Fruit fly (Drosophila melanogaster): Measurements from ENCODE around the gene Diap1.

Diap1 gene

DNA sequence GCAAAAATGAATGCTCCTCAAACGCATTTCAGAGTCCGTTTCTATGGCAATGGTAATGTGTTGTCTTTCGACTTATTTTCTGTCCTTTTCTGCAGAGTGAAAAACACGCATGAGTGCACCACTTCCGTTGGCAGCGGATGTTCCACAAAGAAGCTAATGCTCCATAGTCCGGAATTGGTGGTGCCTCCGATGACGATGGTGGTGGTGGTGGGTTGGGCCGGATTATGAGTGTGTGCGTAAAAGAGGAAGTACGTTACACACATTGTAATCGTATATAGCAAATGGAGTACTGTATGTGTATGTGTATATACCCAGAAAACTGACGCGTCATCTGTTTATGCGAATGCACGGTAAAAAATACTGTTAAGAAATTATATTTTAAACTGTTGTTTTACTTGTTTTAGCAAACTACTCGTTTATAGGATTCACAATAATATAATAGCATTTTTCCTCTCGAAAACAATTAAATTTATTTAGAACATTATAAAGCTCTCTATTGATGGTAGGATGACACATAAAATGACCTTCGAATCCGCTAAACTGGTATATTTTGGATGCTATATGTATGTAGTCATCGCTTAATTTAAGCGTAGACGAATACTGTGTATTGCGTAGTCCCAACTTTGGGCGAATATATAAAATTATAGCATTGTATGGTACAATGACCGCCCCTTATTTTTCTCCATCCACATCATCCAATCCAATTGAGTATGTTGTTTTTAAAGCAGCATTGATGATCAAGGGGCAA is 5.6 kb downstream of the Diap1 start (continued):
- peak; percentile 30 for TF ChIP-seq CG4318 (GFP tag; optimal IDR thresholded peaks at IDR 0.05)
- TF ChIP-seq Gug (GFP tag; IDR thresholded peaks at IDR 0.05), result no peak
- TF ChIP-seq CG3032 (tag; optimal IDR thresholded peaks at IDR 0.05), result peak; percentile 16
- TF ChIP-seq CG11902 (GFP tag; optimal IDR thresholded peaks at IDR 0.05), result no peak
- peak; percentile 59 for TF ChIP-seq CG34406 (GFP tag; optimal IDR thresholded peaks at IDR 0.05)
- TF ChIP-seq CG8119 (GFP tag; IDR thresholded peaks at IDR 0.05), result peak; percentile 39; the same call in 2 of the 3 replicates
- TF ChIP-seq svp (GFP tag), result peak; percentile 69
- TF ChIP-seq CG15336 (GFP tag; IDR thresholded peaks at IDR 0.05), result peak; percentile 54
- TF ChIP-seq Sox15 (GFP tag; optimal IDR thresholded peaks at IDR 0.05), result no peak
- peak; percentile 64 for TF ChIP-seq esn (GFP tag; optimal IDR thresholded peaks at IDR 0.05)
- TF ChIP-seq Eip93F (GFP tag; optimal IDR thresholded peaks at IDR 0.05), result no peak
- no peak for TF ChIP-seq spab (GFP tag; optimal IDR thresholded peaks at IDR 0.05)
- TF ChIP-seq topi (GFP tag; optimal IDR thresholded peaks at IDR 0.05), result peak; percentile 58
- TF ChIP-seq CG7368 (GFP tag; optimal IDR thresholded peaks at IDR 0.05), result no peak

DNA sequence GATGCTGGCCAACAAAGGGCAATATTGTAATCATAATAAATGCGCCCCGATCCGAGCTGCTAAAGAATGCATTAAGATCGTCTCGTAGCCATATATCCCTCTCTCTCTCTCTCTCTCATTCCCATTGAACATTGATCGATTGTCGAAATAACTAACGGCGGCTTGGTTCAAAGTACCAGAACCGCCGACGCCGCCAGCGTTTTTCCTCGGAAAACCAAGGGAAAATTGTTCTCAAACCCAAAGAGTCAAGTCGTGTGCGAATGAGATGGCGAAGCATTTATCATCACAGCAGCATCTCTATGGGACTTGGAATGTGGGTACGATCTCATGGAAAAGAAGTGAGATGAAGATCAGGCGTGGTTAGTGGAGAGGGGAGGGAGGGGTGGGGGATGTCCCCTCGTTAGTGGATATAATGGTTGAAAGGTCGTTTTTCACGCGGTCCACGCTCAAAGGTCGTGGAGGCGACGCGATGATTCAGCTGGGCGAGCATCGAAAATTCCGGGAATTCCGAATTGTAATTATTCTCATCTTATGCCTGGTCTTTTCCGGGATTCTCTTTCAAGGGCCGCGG is 7.0 kb downstream of the Diap1 start:
- no peak for TF ChIP-seq dsx (GFP tag; optimal IDR thresholded peaks at IDR 0.05; ENCODE audit: poor library complexity, severe bottlenecking)
- TF ChIP-seq CG11762 (GFP tag; optimal IDR thresholded peaks at IDR 0.05; ENCODE audit: insufficient read depth), result no peak
- no peak for TF ChIP-seq CG10669 (GFP tag; optimal IDR thresholded peaks at IDR 0.05)
- TF ChIP-seq Eip78C (GFP tag), result peak; percentile 24
- no peak for TF ChIP-seq Blimp-1 (GFP tag; optimal IDR thresholded peaks at IDR 0.05)
- TF ChIP-seq CG4318 (GFP tag; optimal IDR thresholded peaks at IDR 0.05), result no peak
- TF ChIP-seq OdsH (GFP tag; optimal IDR thresholded peaks at IDR 0.05), result no peak
- TF ChIP-seq CG6792 (GFP tag; optimal IDR thresholded peaks at IDR 0.05), result no peak
- TF ChIP-seq Sox14 (GFP tag; optimal IDR thresholded peaks at IDR 0.05), result peak; percentile 30
- TF ChIP-seq eg (GFP tag; IDR thresholded peaks at IDR 0.05), result 0 out of 3 replicates have a peak, but pooled peaks have one; percentile 18
- no peak for TF ChIP-seq CG15336 (GFP tag; IDR thresholded peaks at IDR 0.05)
- no peak for TF ChIP-seq Gug (GFP tag; IDR thresholded peaks at IDR 0.05)
- no peak for TF ChIP-seq Eip75B (GFP tag; optimal IDR thresholded peaks at IDR 0.05)
- no peak for TF ChIP-seq Met (GFP tag; optimal IDR thresholded peaks at IDR 0.05)
- no peak for TF ChIP-seq spab (GFP tag; optimal IDR thresholded peaks at IDR 0.05)
- no peak for TF ChIP-seq CG11294 (GFP tag; IDR thresholded peaks at IDR 0.05)
- TF ChIP-seq achi (GFP tag; optimal IDR thresholded peaks at IDR 0.05), result no peak
- peak; percentile 22 for TF ChIP-seq svp (GFP tag)
- no peak for TF ChIP-seq Ets96B (tag; optimal IDR thresholded peaks at IDR 0.05)
- no peak for TF ChIP-seq lz (GFP tag; optimal IDR thresholded peaks at IDR 0.05)
- no peak for TF ChIP-seq CG1621 (tag; optimal IDR thresholded peaks at IDR 0.05)
- no peak for TF ChIP-seq Hr39 (GFP tag; optimal IDR thresholded peaks at IDR 0.05)
- no peak for TF ChIP-seq esn (GFP tag; optimal IDR thresholded peaks at IDR 0.05)

DNA sequence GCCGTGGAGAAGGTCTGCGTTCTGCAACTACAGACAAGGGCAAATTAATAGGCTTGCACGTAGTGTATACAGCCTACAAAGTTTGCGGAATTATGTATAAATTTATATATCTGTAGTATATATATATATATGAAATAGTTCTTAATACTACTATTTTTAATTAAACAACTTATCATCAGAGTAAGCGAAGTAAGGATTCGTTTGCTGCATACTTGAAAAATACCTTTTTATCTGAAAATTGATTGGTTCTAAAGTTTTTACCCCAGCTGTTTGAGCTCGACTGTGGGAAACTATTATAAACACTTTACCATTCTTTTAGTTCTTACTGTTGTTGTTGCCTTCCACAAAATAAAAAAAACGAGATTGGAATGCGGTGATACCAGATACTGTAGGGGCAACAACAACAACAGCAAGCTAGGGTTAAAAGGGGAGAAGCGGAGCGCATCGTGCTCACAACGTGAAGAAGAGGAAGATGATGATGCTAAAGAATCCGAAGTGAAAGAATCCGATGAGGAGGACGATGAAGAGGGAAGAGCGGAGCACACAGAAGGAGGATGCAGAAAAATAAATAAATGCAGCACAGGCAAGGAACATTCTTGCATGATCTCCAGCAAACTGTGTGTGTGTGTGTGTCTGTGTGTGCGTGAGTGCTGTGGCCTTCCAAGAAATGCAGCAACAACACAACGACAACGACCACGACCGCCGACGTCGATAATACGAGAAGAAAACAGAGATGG is 7.6 kb downstream of the Diap1 start:
- TF ChIP-seq Ets21C (GFP tag; optimal IDR thresholded peaks at IDR 0.05) (peak; percentile 19), fd85E (GFP tag; optimal IDR thresholded peaks at IDR 0.05) (no peak), CG6276 (GFP tag; optimal IDR thresholded peaks at IDR 0.05) (peak; percentile 72), CG1621 (tag; optimal IDR thresholded peaks at IDR 0.05) (peak; percentile 73), CG32006 (GFP tag; optimal IDR thresholded peaks at IDR 0.05) (peak; percentile 84), acj6 (GFP tag; optimal IDR thresholded peaks at IDR 0.05) (peak; percentile 82), CG6792 (GFP tag; optimal IDR thresholded peaks at IDR 0.05) (peak; percentile 59), CG6808 (GFP tag; optimal IDR thresholded peaks at IDR 0.05) (peak; percentile 83), Gug (GFP tag; IDR thresholded peaks at IDR 0.05) (peak; percentile 67), Blimp-1 (GFP tag; optimal IDR thresholded peaks at IDR 0.05) (peak; percentile 74), spab (GFP tag; optimal IDR thresholded peaks at IDR 0.05) (peak; percentile 77), CG9139 (GFP tag; optimal IDR thresholded peaks at IDR 0.05) (peak; percentile 73), Eip75B (GFP tag; optimal IDR thresholded peaks at IDR 0.05) (peak; percentile 57), CG11762 (GFP tag; optimal IDR thresholded peaks at IDR 0.05; ENCODE audit: insufficient read depth) (peak; percentile 60), fd59A (GFP tag; optimal IDR thresholded peaks at IDR 0.05) (peak; percentile 60), Eip93F (GFP tag; optimal IDR thresholded peaks at IDR 0.05) (peak; percentile 28), CG34406 (GFP tag; optimal IDR thresholded peaks at IDR 0.05) (peak; percentile 81), fkh (GFP tag; optimal IDR thresholded peaks at IDR 0.05) (no peak), Hr38 (GFP tag; optimal IDR thresholded peaks at IDR 0.05) (no peak), Sox15 (GFP tag; optimal IDR thresholded peaks at IDR 0.05) (peak; percentile 50), CG11294 (GFP tag; IDR thresholded peaks at IDR 0.05) (no peak; the same call in 1 of the 2 replicates), esn (GFP tag; optimal IDR thresholded peaks at IDR 0.05) (peak; percentile 76), CG4318 (GFP tag; optimal IDR thresholded peaks at IDR 0.05) (peak; percentile 67), dsx (GFP tag; optimal IDR thresholded peaks at IDR 0.05; ENCODE audit: poor library complexity, severe bottlenecking) (peak; percentile 89), lz (GFP tag; optimal IDR thresholded peaks at IDR 0.05) (peak; percentile 46), Sox102F (GFP tag; optimal IDR thresholded peaks at IDR 0.05) (peak; percentile 42)
